Worm (Caenorhabditis elegans) whole organism, early embryonic: ENCODE measurements around the gene cutl-15.

Experiments
- B0310.2 ChIP-seq: sonication (generic microtip); optimal IDR thresholded peaks from 2 replicates; lab custom pipeline; 2016; ENCODE audit warnings: mild to moderate bottlenecking, missing genetic modification characterization, missing compliant biosample characterization
- F13C5.2 ChIP-seq: sonication (generic microtip); optimal IDR thresholded peaks from 2 replicates; lab custom pipeline; 2017; ENCODE audit warnings: mild to moderate bottlenecking, missing genetic modification characterization, inconsistent platforms, missing compliant biosample characterization
- aly-1 ChIP-seq: sonication (generic microtip); optimal IDR thresholded peaks from 2 replicates; lab custom pipeline; 2016; ENCODE audit warnings: missing genetic modification characterization, missing compliant biosample characterization
- ama-1 ChIP-seq: fragments of 150-350 bp; optimal IDR thresholded peaks from 2 replicates; lab custom pipeline; 2014
- ceh-13 ChIP-seq: fragments of 200-800 bp; sonication (Bioruptor generic); optimal IDR thresholded peaks from 2 replicates; lab custom pipeline; 2018; ENCODE audit warnings: mild to moderate bottlenecking, missing genetic modification characterization, missing compliant biosample characterization
- ceh-36 ChIP-seq: sonication (generic microtip); optimal IDR thresholded peaks from 2 replicates; lab custom pipeline; 2016; ENCODE audit warnings: missing genetic modification characterization, inconsistent platforms, missing compliant biosample characterization
- ets-7 ChIP-seq: sonication (generic microtip); optimal IDR thresholded peaks from 2 replicates; lab custom pipeline; 2016; ENCODE audit warnings: missing genotype, missing genetic modification characterization, missing compliant biosample characterization
- flt-1 ChIP-seq: fragments of 200-800 bp; sonication (Bioruptor generic); IDR thresholded peaks from 2 replicates; pipeline ENCODE4 v1.3.6; 2022; ENCODE audit warnings: missing genetic modification characterization, missing compliant biosample characterization
- hmbx-1 ChIP-seq: sonication (generic microtip); optimal IDR thresholded peaks from 2 replicates; lab custom pipeline; 2016; ENCODE audit warnings: mild to moderate bottlenecking, missing genetic modification characterization, missing compliant biosample characterization
- hmg-4 ChIP-seq: fragments of 200-800 bp; sonication (Bioruptor generic); optimal IDR thresholded peaks from 2 replicates; lab custom pipeline; 2018; ENCODE audit warnings: mild to moderate bottlenecking, missing genetic modification characterization, missing compliant biosample characterization
- hnd-1 ChIP-seq: sonication (generic microtip); optimal IDR thresholded peaks from 2 replicates; lab custom pipeline; 2016; ENCODE audit warnings: missing genetic modification characterization, missing compliant biosample characterization
- pes-1 ChIP-seq: fragments of 200-800 bp; sonication (Bioruptor generic); IDR thresholded peaks from 2 replicates; pipeline ENCODE4 v1.3.6; 2022; ENCODE audit warnings: missing genetic modification reagents, missing genetic modification characterization, missing compliant biosample characterization
- scrt-1 ChIP-seq: fragments of 200-800 bp; sonication (Bioruptor generic); IDR thresholded peaks from 2 replicates; pipeline ENCODE4 v1.3.6; 2022; ENCODE audit warnings: missing genetic modification characterization, missing compliant biosample characterization
- sea-1 ChIP-seq: fragments of 200-800 bp; sonication (Bioruptor generic); conservative IDR thresholded peaks from 2 replicates; pipeline ENCODE4 v1.3.6; 2022; ENCODE audit warnings: missing genetic modification characterization, missing compliant biosample characterization
- tbx-11 ChIP-seq: fragments of 200-800 bp; sonication (Bioruptor generic); IDR thresholded peaks from 2 replicates; pipeline ENCODE4 v1.3.6; 2022; ENCODE audit warnings: missing genetic modification characterization, missing compliant biosample characterization
- tbx-37 ChIP-seq: fragments of 200-800 bp; sonication (Bioruptor generic); conservative IDR thresholded peaks from 2 replicates; pipeline ENCODE4 v1.3.6; 2022; ENCODE audit warnings: missing genetic modification reagents, missing genetic modification characterization, missing compliant biosample characterization
- tra-4 ChIP-seq: sonication (generic microtip); optimal IDR thresholded peaks from 2 replicates; lab custom pipeline; 2017; ENCODE audit warnings: missing genetic modification characterization, missing compliant biosample characterization

cutl-15 gene

DNA sequence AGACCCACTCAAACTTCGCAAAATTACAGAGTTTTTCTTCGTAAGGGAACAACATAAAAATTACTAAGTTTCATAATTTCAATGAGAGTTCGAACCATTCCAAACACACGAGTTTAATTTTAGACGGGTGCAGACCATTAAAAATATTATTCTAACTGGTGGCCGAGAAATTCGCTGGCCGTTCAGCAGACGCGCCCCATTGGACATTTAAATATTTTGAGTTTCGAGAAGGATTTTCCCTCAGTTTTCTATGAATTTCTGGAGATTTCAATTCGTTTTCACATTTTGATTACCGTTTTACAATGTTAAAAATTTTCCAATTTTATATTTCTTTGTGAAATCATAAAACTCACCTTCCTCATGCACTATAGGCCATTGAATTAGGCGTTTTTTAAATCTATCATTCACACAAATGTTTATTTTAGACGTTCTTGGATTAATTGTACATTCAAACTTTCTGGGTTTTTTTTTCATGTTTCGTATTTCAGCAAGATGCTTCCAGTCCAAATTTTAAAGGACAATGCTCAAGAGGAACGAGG lies 20.2 kb downstream of the cutl-15 start, which contains the start of gene cct-2:
TSS of gene cct-2 (plus strand) at position 489 of the 539 bp plus-strand sequence.
- no peak for TF ChIP-seq F13C5.2 (tag; lab: Kevin White, UChicago)
- TF ChIP-seq aly-1 (tag; lab: Kevin White, UChicago): no peak
- no peak for TF ChIP-seq hnd-1 (tag; lab: Kevin White, UChicago)
- no peak for TF ChIP-seq ama-1
- no peak for TF ChIP-seq scrt-1
- TF ChIP-seq sea-1 (GFP tag; lab: Robert Waterston, UW): no peak
- TF ChIP-seq ets-7: peak; percentile 25
- TF ChIP-seq flt-1 (GFP tag; lab: Robert Waterston, UW): peak; percentile 52; the same call in 1 of the 2 replicates
- no peak for TF ChIP-seq ceh-36 (tag; lab: Kevin White, UChicago)
- no peak for TF ChIP-seq tra-4
- TF ChIP-seq ceh-13 (GFP tag; lab: Kevin White, UChicago): no peak
- TF ChIP-seq B0310.2 (tag; lab: Kevin White, UChicago): no peak
- no peak for TF ChIP-seq tbx-37 (GFP tag; lab: Robert Waterston, UW)
- TF ChIP-seq tbx-11 (GFP tag; lab: Robert Waterston, UW): no peak

- TF ChIP-seq ama-1: no peak
- no peak for TF ChIP-seq ets-7
- TF ChIP-seq flt-1 (GFP tag; lab: Robert Waterston, UW): no peak
- no peak for TF ChIP-seq hnd-1 (tag; lab: Kevin White, UChicago)
- no peak for TF ChIP-seq pes-1 (GFP tag; lab: Robert Waterston, UW)
- TF ChIP-seq tbx-11 (GFP tag; lab: Robert Waterston, UW): no peak
- no peak for TF ChIP-seq hmg-4 (GFP tag; lab: Kevin White, UChicago)
These were observed 21.0 kb downstream of the cutl-15 start, which contains the start of gene B0457.2 for ce11 chrII:8926451-8926850. TSS of gene B0457.2 (minus strand) at chrII:8926551.

DNA sequence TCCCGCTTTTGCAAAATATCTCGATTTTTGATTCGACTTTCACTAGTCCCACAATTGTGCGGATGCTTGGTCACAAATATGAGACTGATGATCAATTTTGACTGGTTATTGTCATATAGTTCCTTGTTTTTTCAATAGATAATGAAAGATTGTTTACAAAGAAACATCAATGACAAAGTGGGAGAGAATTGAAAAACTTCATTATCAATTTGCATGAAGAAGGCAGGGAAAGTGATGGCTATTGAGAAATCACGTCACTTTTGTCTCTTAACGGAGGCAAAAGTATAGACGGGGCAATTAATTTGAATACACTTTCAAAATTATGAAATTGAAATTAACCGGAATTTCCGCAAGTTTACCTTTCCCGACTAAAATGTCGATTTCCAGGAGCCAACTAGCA lies 24.3 kb downstream of the cutl-15 start:
- no peak for TF ChIP-seq tbx-11 (GFP tag; lab: Robert Waterston, UW)
- no peak for TF ChIP-seq ets-7
- no peak for TF ChIP-seq B0310.2 (tag; lab: Kevin White, UChicago)
- no peak for TF ChIP-seq ceh-36 (tag; lab: Kevin White, UChicago)
- TF ChIP-seq tbx-37 (GFP tag; lab: Robert Waterston, UW): no peak
- no peak for TF ChIP-seq hmg-4 (GFP tag; lab: Kevin White, UChicago)
- no peak for TF ChIP-seq sea-1 (GFP tag; lab: Robert Waterston, UW)
- TF ChIP-seq aly-1 (tag; lab: Kevin White, UChicago): no peak
- TF ChIP-seq F13C5.2 (tag; lab: Kevin White, UChicago): no peak
- no peak for TF ChIP-seq hnd-1 (tag; lab: Kevin White, UChicago)
- no peak for TF ChIP-seq tra-4
- no peak for TF ChIP-seq flt-1 (GFP tag; lab: Robert Waterston, UW)
- TF ChIP-seq scrt-1: no peak

DNA sequence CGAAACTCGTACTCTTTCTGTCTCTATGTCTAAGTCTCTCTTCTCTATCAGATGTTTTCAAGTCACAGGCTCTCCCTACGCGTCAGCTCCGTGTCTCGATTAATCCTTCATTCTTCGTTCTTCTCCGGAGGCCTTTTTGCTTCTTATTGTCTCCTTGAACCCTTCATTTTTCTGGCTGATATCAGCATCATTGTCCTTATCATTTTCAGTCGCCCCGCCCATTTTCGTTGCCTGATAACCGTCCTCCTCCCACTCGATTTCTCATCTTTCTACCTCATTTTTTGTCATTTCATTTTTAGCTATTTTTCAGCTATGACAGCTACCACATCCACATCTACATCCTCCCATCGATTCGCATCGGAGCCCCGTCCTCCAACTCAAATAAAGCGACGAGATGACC lies 25.3 kb downstream of the cutl-15 start, which contains the start of gene B0457.6:
TSS of gene B0457.6 (plus strand) at position 284 of the 400 bp plus-strand sequence.
- TF ChIP-seq hmbx-1 (tag; lab: Kevin White, UChicago): no peak

- no peak for TF ChIP-seq aly-1 (tag; lab: Kevin White, UChicago)
These were observed 26.0 kb downstream of the cutl-15 start for ce11 chrII:8921456-8921855.

ce11 chrII:8920955-8921354 lies 26.5 kb downstream of the cutl-15 start:
- TF ChIP-seq tra-4 (no peak), ceh-36 (tag; lab: Kevin White, UChicago) (no peak)

ce11 chrII:8920315-8920714 lies 27.2 kb downstream of the cutl-15 start:
- TF ChIP-seq tbx-37 (GFP tag; lab: Robert Waterston, UW) (no peak), B0310.2 (tag; lab: Kevin White, UChicago) (no peak), tbx-11 (GFP tag; lab: Robert Waterston, UW) (no peak), tra-4 (no peak), ets-7 (no peak), sea-1 (GFP tag; lab: Robert Waterston, UW) (no peak)

DNA sequence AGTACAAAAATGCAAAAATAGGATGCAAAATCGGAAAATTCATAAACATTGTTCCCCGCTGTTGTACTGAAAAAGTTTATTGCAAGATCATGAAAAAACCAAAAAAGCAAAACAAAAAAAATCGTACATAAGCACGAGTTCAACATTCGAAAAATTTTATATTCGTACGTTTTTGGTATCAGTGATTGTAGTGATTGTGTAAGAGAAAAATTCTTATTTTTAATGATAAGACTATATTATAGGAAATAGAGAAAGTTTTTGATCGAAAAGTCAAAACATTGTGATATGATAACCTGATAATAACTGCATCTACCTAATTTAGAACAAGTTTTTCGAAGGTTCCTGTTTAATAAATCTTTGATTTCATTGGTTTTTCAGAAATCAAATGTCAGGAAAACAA lies 30.1 kb downstream of the cutl-15 start:
- TF ChIP-seq ceh-13 (GFP tag; lab: Kevin White, UChicago): no peak
- no peak for TF ChIP-seq ets-7
- TF ChIP-seq tbx-37 (GFP tag; lab: Robert Waterston, UW): no peak
- no peak for TF ChIP-seq ceh-36 (tag; lab: Kevin White, UChicago)
- no peak for TF ChIP-seq F13C5.2 (tag; lab: Kevin White, UChicago)
- TF ChIP-seq flt-1 (GFP tag; lab: Robert Waterston, UW): no peak
- TF ChIP-seq B0310.2 (tag; lab: Kevin White, UChicago): no peak
- no peak for TF ChIP-seq sea-1 (GFP tag; lab: Robert Waterston, UW)
- no peak for TF ChIP-seq hmbx-1 (tag; lab: Kevin White, UChicago)
- TF ChIP-seq pes-1 (GFP tag; lab: Robert Waterston, UW): no peak
- no peak for TF ChIP-seq hnd-1 (tag; lab: Kevin White, UChicago)
- TF ChIP-seq ama-1: no peak
- TF ChIP-seq scrt-1: no peak
- no peak for TF ChIP-seq tra-4
- no peak for TF ChIP-seq tbx-11 (GFP tag; lab: Robert Waterston, UW)
- TF ChIP-seq hmg-4 (GFP tag; lab: Kevin White, UChicago): no peak
- TF ChIP-seq aly-1 (tag; lab: Kevin White, UChicago): no peak
